Worm (Caenorhabditis elegans) whole organism, L2 larva: ENCODE measurements around the gene pmp-5.

Experiments used
- ama-1 ChIP-seq: fragments of 150-350 bp; optimal IDR thresholded peaks from 2 replicates; lab custom pipeline; 2018; ENCODE audit warnings: inconsistent platforms
- ceh-16 ChIP-seq: fragments of 150-350 bp; optimal IDR thresholded peaks from 2 replicates; lab custom pipeline; 2014; ENCODE audit warnings: missing biosample characterization, missing genetic modification characterization
- ceh-82 ChIP-seq: fragments of 150-350 bp; optimal IDR thresholded peaks from 2 replicates; lab custom pipeline; 2014; ENCODE audit warnings: missing biosample characterization, missing genetic modification characterization
- gmeb-1 ChIP-seq: fragments of 150-350 bp; optimal IDR thresholded peaks from 2 replicates; lab custom pipeline; 2014; ENCODE audit warnings: missing biosample characterization, missing genetic modification characterization
- lin-13 ChIP-seq: fragments of 150-350 bp; optimal IDR thresholded peaks from 2 replicates; lab custom pipeline; 2014; ENCODE audit warnings: missing biosample characterization, missing genetic modification reagents, missing genetic modification characterization
- nhr-11 ChIP-seq: fragments of 150-350 bp; optimal IDR thresholded peaks from 2 replicates; lab custom pipeline; 2014; ENCODE audit warnings: missing biosample characterization, missing genetic modification characterization
- sma-9 ChIP-seq, 2 experiments: fragments of 150-350 bp in 1 of 2; sonication (generic microtip) in 1 of 2; optimal IDR thresholded peaks; 2 replicates each; lab custom pipeline; 2014 to 2016; ENCODE audit warnings: missing genetic modification characterization in 2 of 2, mild to moderate bottlenecking in 1 of 2, missing biosample characterization in 1 of 2, missing compliant biosample characterization in 1 of 2, missing genetic modification reagents in 1 of 2, moderate library complexity in 1 of 2
- unc-62 ChIP-seq: fragments of 150-350 bp; optimal IDR thresholded peaks from 2 replicates; lab custom pipeline; 2014; ENCODE audit warnings: missing biosample characterization, missing genetic modification reagents, missing genetic modification characterization

DNA sequence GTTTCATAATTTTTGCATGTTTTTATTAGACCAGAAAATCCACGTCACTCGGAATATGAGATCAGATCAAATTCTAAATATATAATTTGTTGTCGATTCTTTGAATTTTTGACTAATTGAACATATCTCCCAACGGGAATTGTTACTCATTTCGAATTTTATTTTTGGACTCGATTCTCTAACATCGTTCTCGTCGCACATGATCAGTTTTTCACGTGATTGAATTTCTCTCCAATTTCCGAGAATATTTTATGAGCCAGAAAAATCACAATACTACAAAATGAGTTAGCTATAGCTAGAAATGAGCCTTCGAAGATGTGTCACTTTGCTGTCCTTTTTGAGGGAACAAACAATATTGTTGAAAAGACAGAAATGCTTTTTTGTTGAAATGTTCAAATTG is 34.8 kb downstream of the pmp-5 start:
- TF ChIP-seq ama-1 (lab: Kevin White, UChicago), result no peak
- no peak for TF ChIP-seq gmeb-1
- TF ChIP-seq nhr-11 (tag; lab: Kevin White, UChicago), result no peak
- no peak for TF ChIP-seq ceh-16 (tag; lab: Kevin White, UChicago)
- TF ChIP-seq ceh-82 (tag; lab: Kevin White, UChicago), result no peak
- TF ChIP-seq lin-13 (GFP tag; lab: Kevin White, UChicago), result no peak
- TF ChIP-seq unc-62 (GFP tag; lab: Kevin White, UChicago), result no peak
- no peak for TF ChIP-seq sma-9 (GFP tag; optimal IDR thresholded peaks at IDR 0.05; lab: Kevin White, UChicago)
- no peak for TF ChIP-seq sma-9 (tag; optimal IDR thresholded peaks at IDR 0.05; lab: Kevin White, UChicago)
